Fruit fly (Drosophila melanogaster) Kc167 (cell line): ENCODE measurements around the gene Coq2.

ENCODE experiments used
- Myc ChIP-seq: fragments of >200 bp; optimal IDR thresholded peaks from 2 replicates; lab custom pipeline; 2017; ENCODE audit warnings: missing external identifiers
- Sin3A ChIP-seq: fragments of >200 bp; optimal IDR thresholded peaks from 2 replicates; lab custom pipeline; 2018; ENCODE audit warnings: missing external identifiers
- h ChIP-seq: fragments of >200 bp; optimal IDR thresholded peaks from 3 replicates; lab custom pipeline; 2018; ENCODE audit warnings: missing external identifiers
- insv ChIP-seq: fragments of >200 bp; optimal IDR thresholded peaks from 3 replicates; lab custom pipeline; 2018; ENCODE audit warnings: missing external identifiers
- psq ChIP-seq: fragments of >200 bp; optimal IDR thresholded peaks from 2 replicates; lab custom pipeline; 2017; ENCODE audit warnings: missing external identifiers
- ttk ChIP-seq: sonication (Bioruptor generic); optimal IDR thresholded peaks from 2 replicates; lab custom pipeline; 2017; ENCODE audit warnings: missing external identifiers

The Coq2 gene

dm6 chr3R:8306927-8307261, 9.4 kb downstream of the Coq2 start:
- TF ChIP-seq Myc (no peak), h (no peak), Sin3A (lab: Kevin White, UChicago) (no peak), psq (no peak), ttk (no peak), insv (lab: Kevin White, UChicago) (no peak)

- TF ChIP-seq Sin3A (lab: Kevin White, UChicago) (no peak), h (no peak), insv (lab: Kevin White, UChicago) (no peak), Myc (no peak), psq (no peak), ttk (no peak)
Measured at dm6 chr3R:8306188-8306926, 10.0 kb downstream of the Coq2 start.

dm6 chr3R:8305110-8305509, 11.2 kb downstream of the Coq2 start, which contains the start of gene Sgt1:
TSS of gene Sgt1 (minus strand) at chr3R:8305274.
- TF ChIP-seq Myc (no peak), Sin3A (lab: Kevin White, UChicago) (no peak), ttk (no peak), insv (lab: Kevin White, UChicago) (no peak), psq (no peak)

- no peak for TF ChIP-seq h
- no peak for TF ChIP-seq psq
- TF ChIP-seq insv (lab: Kevin White, UChicago) = no peak
- no peak for TF ChIP-seq Myc
- no peak for TF ChIP-seq Sin3A (lab: Kevin White, UChicago)
- no peak for TF ChIP-seq ttk
Measured at dm6 chr3R:8303848-8304247, 12.5 kb downstream of the Coq2 start, which contains the start of gene nac. TSS of gene nac (minus strand) at chr3R:8304023.

- TF ChIP-seq h = no peak
- no peak for TF ChIP-seq Sin3A (lab: Kevin White, UChicago)
- no peak for TF ChIP-seq psq
Measured at dm6 chr3R:8300928-8301752, 15.2 kb downstream of the Coq2 start, which contains the start of the genes CG9626 and mRpL1. TSS of gene CG9626 (minus strand) at chr3R:8300978. TSS of gene mRpL1 (plus strand) at chr3R:8301440.

dm6 chr3R:8292034-8292433, 24.3 kb downstream of the Coq2 start, which contains the start of gene CG31463:
TSS of gene CG31463 (plus strand) at chr3R:8292335.
- no peak for TF ChIP-seq insv (lab: Kevin White, UChicago)
- no peak for TF ChIP-seq psq
- no peak for TF ChIP-seq Myc
- TF ChIP-seq h = no peak
- no peak for TF ChIP-seq ttk
- TF ChIP-seq Sin3A (lab: Kevin White, UChicago) = no peak

- TF ChIP-seq ttk (no peak), h (no peak), Sin3A (lab: Kevin White, UChicago) (no peak), insv (lab: Kevin White, UChicago) (no peak), psq (no peak), Myc (no peak)
Measured at dm6 chr3R:8290940-8291339, 25.4 kb downstream of the Coq2 start, which contains the start of gene CG31464. TSS of gene CG31464 (plus strand) at chr3R:8291240.

- TF ChIP-seq psq (no peak), h (no peak), insv (lab: Kevin White, UChicago) (no peak), ttk (no peak)
Measured at dm6 chr3R:8290478-8290877, 25.9 kb downstream of the Coq2 start, which contains the start of gene CG11672. TSS of gene CG11672 (minus strand) at chr3R:8290578.

dm6 chr3R:8288790-8289189, 27.6 kb downstream of the Coq2 start:
- TF ChIP-seq psq (no peak), Sin3A (lab: Kevin White, UChicago) (no peak), ttk (no peak), h (no peak), Myc (no peak), insv (lab: Kevin White, UChicago) (no peak)

- TF ChIP-seq h = no peak
- no peak for TF ChIP-seq ttk
- TF ChIP-seq Sin3A (lab: Kevin White, UChicago) = no peak
- no peak for TF ChIP-seq psq
- no peak for TF ChIP-seq insv (lab: Kevin White, UChicago)
- no peak for TF ChIP-seq Myc
Measured at dm6 chr3R:8287697-8288096, 28.6 kb downstream of the Coq2 start, which contains the start of gene Nazo. TSS of gene Nazo (plus strand) at chr3R:8287876.

- TF ChIP-seq Sin3A (lab: Kevin White, UChicago) (no peak), psq (no peak), h (no peak), Myc (no peak), insv (lab: Kevin White, UChicago) (no peak)
Measured at dm6 chr3R:8285727-8286344, 30.5 kb downstream of the Coq2 start.

dm6 chr3R:8284234-8284633, 32.1 kb downstream of the Coq2 start:
- no peak for TF ChIP-seq ttk

- no peak for TF ChIP-seq insv (lab: Kevin White, UChicago)
- TF ChIP-seq Sin3A (lab: Kevin White, UChicago) = no peak
- no peak for TF ChIP-seq psq
- no peak for TF ChIP-seq h
- TF ChIP-seq ttk = no peak
- no peak for TF ChIP-seq Myc
Measured at dm6 chr3R:8282727-8283126, 33.6 kb downstream of the Coq2 start.
